Worm (Caenorhabditis elegans) whole organism, L3 larva: Measurements from ENCODE around the gene W04E12.2.
A peak's percentile ranks its signal among the peaks of the same experiment; 100 is the strongest.

ENCODE experiments used
- R02D3.7 ChIP-seq: fragments of 150-350 bp; optimal IDR thresholded peaks from 2 replicates; lab custom pipeline; 2014; ENCODE audit warnings: missing biosample characterization, missing genetic modification characterization
- ZK546.5 ChIP-seq: sonication (generic microtip); optimal IDR thresholded peaks from 2 replicates; lab custom pipeline; 2017; ENCODE audit warnings: missing biosample characterization, missing genetic modification characterization
- aly-2 ChIP-seq: fragments of 150-350 bp; optimal IDR thresholded peaks from 2 replicates; lab custom pipeline; 2014; ENCODE audit warnings: missing biosample characterization, missing genetic modification characterization
- ama-1 ChIP-seq: fragments of 150-350 bp; optimal IDR thresholded peaks from 2 replicates; lab custom pipeline; 2018
- ceh-16 ChIP-seq: sonication (generic microtip); optimal IDR thresholded peaks from 2 replicates; lab custom pipeline; 2017; ENCODE audit warnings: missing biosample characterization, missing genetic modification characterization
- ceh-28 ChIP-seq: fragments of 150-350 bp; optimal IDR thresholded peaks from 2 replicates; lab custom pipeline; 2014; ENCODE audit warnings: missing biosample characterization, missing genetic modification reagents, missing genetic modification characterization
- ceh-82 ChIP-seq: fragments of 150-350 bp; optimal IDR thresholded peaks from 2 replicates; lab custom pipeline; 2014; ENCODE audit warnings: missing biosample characterization, missing genetic modification characterization
- ceh-9 ChIP-seq: sonication (generic microtip); optimal IDR thresholded peaks from 2 replicates; lab custom pipeline; 2018; ENCODE audit warnings: missing biosample characterization, missing genetic modification characterization
- daf-12 ChIP-seq: fragments of 150-350 bp; optimal IDR thresholded peaks from 2 replicates; lab custom pipeline; 2014; ENCODE audit warnings: missing biosample characterization, missing genetic modification reagents, missing genetic modification characterization
- egl-5 ChIP-seq: fragments of 150-350 bp; optimal IDR thresholded peaks from 2 replicates; lab custom pipeline; 2017; ENCODE audit warnings: missing biosample characterization, missing genetic modification reagents, missing genetic modification characterization, inconsistent platforms
- elt-1 ChIP-seq: fragments of 150-350 bp; optimal IDR thresholded peaks from 2 replicates; lab custom pipeline; 2014; ENCODE audit warnings: missing biosample characterization, missing genetic modification characterization
- elt-2 ChIP-seq: sonication (generic microtip); optimal IDR thresholded peaks from 2 replicates; lab custom pipeline; 2016; ENCODE audit warnings: missing genetic modification reagents, mild to moderate bottlenecking, missing genetic modification characterization, missing compliant biosample characterization
- elt-3 ChIP-seq, 3 experiments: fragments of 150-350 bp in 1 of 3; sonication (generic microtip) in 2 of 3; optimal IDR thresholded peaks; 2 replicates in 2 of 3; 4 replicates in 1 of 3; lab custom pipeline; 2014 to 2017; ENCODE audit warnings: missing biosample characterization in 3 of 3, missing genetic modification characterization in 3 of 3
- eor-1 ChIP-seq, 2 experiments: fragments of 150-350 bp; optimal IDR thresholded peaks; 2 replicates each; lab custom pipeline; 2014 to 2018; ENCODE audit warnings: missing biosample characterization in 2 of 2, missing genetic modification characterization in 2 of 2
- hmg-11 ChIP-seq: sonication (generic microtip); optimal IDR thresholded peaks from 2 replicates; lab custom pipeline; 2016; ENCODE audit warnings: missing genetic modification characterization, missing compliant biosample characterization
- jun-1 ChIP-seq: fragments of 150-350 bp; optimal IDR thresholded peaks from 2 replicates; lab custom pipeline; 2014; ENCODE audit warnings: missing biosample characterization, missing genetic modification reagents, missing genetic modification characterization
- lsy-12 ChIP-seq: sonication (generic microtip); optimal IDR thresholded peaks from 2 replicates; lab custom pipeline; 2016; ENCODE audit warnings: mild to moderate bottlenecking, missing genetic modification characterization, missing compliant biosample characterization
- mdl-1 ChIP-seq: fragments of 150-350 bp; optimal IDR thresholded peaks from 2 replicates; lab custom pipeline; 2014; ENCODE audit warnings: missing biosample characterization, missing genetic modification characterization
- mml-1 ChIP-seq: fragments of 150-350 bp; sonication (generic microtip); optimal IDR thresholded peaks from 3 replicates; lab custom pipeline; 2014; ENCODE audit warnings: missing biosample characterization, missing genetic modification characterization
- nhr-11 ChIP-seq: fragments of 150-350 bp; optimal IDR thresholded peaks from 2 replicates; lab custom pipeline; 2014; ENCODE audit warnings: missing biosample characterization, missing genetic modification characterization
- nhr-237 ChIP-seq: fragments of 150-350 bp; optimal IDR thresholded peaks from 2 replicates; lab custom pipeline; 2014; ENCODE audit warnings: missing biosample characterization, missing genetic modification characterization
- nhr-25 ChIP-seq: sonication (generic microtip); optimal IDR thresholded peaks from 2 replicates; lab custom pipeline; 2017; ENCODE audit warnings: missing biosample characterization, missing genetic modification characterization
- nhr-67 ChIP-seq: fragments of 150-350 bp; optimal IDR thresholded peaks from 2 replicates; lab custom pipeline; 2014; ENCODE audit warnings: missing biosample characterization, missing genetic modification characterization
- nhr-76 ChIP-seq: fragments of 150-350 bp; sonication (generic microtip); optimal IDR thresholded peaks from 5 replicates; lab custom pipeline; 2014; ENCODE audit warnings: missing biosample characterization, missing genetic modification characterization
- nhr-77 ChIP-seq: fragments of 150-350 bp; optimal IDR thresholded peaks from 2 replicates; lab custom pipeline; 2014; ENCODE audit warnings: missing biosample characterization, missing genetic modification characterization
- pha-4 ChIP-seq: fragments of 150-350 bp; optimal IDR thresholded peaks from 2 replicates; lab custom pipeline; 2014; ENCODE audit warnings: missing biosample characterization, missing genetic modification reagents, missing genetic modification characterization
- pqm-1 ChIP-seq: fragments of 150-350 bp; optimal IDR thresholded peaks from 2 replicates; lab custom pipeline; 2017; ENCODE audit warnings: missing biosample characterization, missing genetic modification characterization, inconsistent platforms
- sea-2 ChIP-seq: fragments of 150-350 bp; sonication (generic microtip); optimal IDR thresholded peaks from 4 replicates; lab custom pipeline; 2014; ENCODE audit warnings: missing biosample characterization, missing genetic modification reagents, missing genetic modification characterization
- skn-1 ChIP-seq: fragments of 150-350 bp; optimal IDR thresholded peaks from 2 replicates; lab custom pipeline; 2014; ENCODE audit warnings: missing biosample characterization, missing genetic modification characterization
- unc-39 ChIP-seq: sonication (generic microtip); optimal IDR thresholded peaks from 4 replicates; lab custom pipeline; 2017; ENCODE audit warnings: missing biosample characterization, missing genetic modification characterization
- unc-62 ChIP-seq: fragments of 150-350 bp; sonication (generic microtip); optimal IDR thresholded peaks from 4 replicates; lab custom pipeline; 2014; ENCODE audit warnings: missing biosample characterization, missing genetic modification reagents, missing genetic modification characterization
- ztf-11 ChIP-seq: fragments of 150-350 bp; optimal IDR thresholded peaks from 2 replicates; lab custom pipeline; 2014; ENCODE audit warnings: missing biosample characterization, missing genetic modification characterization

The W04E12.2 gene

ce11 chrV:19744210-19744609 is 3.3 kb upstream of the W04E12.2 start:
- TF ChIP-seq pha-4 (tag; lab: Kevin White, UChicago) (no peak), lsy-12 (tag; lab: Kevin White, UChicago) (no peak), ceh-16 (tag; lab: Kevin White, UChicago) (no peak), mdl-1 (tag; lab: Kevin White, UChicago) (no peak), jun-1 (tag; lab: Kevin White, UChicago) (no peak), egl-5 (tag; lab: Kevin White, UChicago) (no peak), elt-2 (tag; lab: Kevin White, UChicago) (no peak), ceh-28 (tag; lab: Kevin White, UChicago) (peak; percentile 85)

DNA sequence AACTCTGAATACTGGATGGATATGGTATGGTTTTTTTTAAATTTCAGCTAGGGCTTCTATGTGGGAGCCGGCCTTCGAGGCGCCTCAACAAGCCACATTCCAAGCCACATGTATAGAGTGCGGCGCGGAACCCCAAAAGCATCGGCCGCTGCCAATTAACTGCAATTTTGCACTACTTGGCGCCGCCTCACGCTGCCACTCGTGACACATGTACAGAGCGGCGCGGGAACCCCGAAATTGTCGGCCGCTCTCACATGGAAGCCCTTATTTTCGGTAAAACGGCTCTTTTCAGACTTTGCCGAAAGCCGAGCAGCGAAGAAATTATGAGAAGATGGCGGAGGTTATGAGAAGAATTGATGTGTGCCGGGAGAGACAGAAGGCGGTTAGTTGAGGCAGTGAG is 2.9 kb upstream of the W04E12.2 start:
- no peak for TF ChIP-seq skn-1
- TF ChIP-seq nhr-237 (tag; lab: Kevin White, UChicago) = no peak

- TF ChIP-seq ceh-28 (tag; lab: Kevin White, UChicago) (no peak), elt-1 (tag; lab: Kevin White, UChicago) (no peak), pqm-1 (tag; lab: Kevin White, UChicago) (no peak), ceh-9 (tag; lab: Kevin White, UChicago) (no peak), aly-2 (tag; lab: Kevin White, UChicago) (no peak), ztf-11 (no peak), lsy-12 (tag; lab: Kevin White, UChicago) (no peak), nhr-11 (no peak), sea-2 (GFP tag; lab: Kevin White, UChicago) (no peak), ZK546.5 (tag; lab: Kevin White, UChicago) (no peak), nhr-237 (tag; lab: Kevin White, UChicago) (no peak), mml-1 (tag; lab: Kevin White, UChicago) (no peak)
- TF ChIP-seq, all 47 proteins: peak for 0
Observed at ce11 chrV:19743305-19743704, 2.4 kb upstream of the W04E12.2 start, which contains the start of gene W04E12.4. W04E12.4 (plus strand) TSS chrV:19743605.

DNA sequence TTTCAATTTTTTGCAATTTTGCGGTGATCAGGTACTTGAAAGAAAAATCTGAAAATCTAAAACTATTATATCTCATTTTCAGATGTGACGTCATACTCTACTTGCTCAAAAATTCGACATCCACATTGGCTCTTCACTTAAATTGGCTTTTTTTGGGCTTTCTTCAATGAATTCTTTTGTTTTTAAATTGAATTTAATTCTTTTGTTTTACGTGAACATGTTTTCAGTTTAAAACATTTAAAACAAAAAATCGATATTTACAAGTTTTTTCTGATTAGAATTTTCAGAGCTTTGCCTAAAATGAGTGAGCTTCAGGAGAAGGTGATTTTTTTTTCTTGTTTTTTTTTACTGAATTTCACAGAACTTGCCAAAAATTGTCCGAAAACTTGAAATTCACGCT is 717 bp upstream of the W04E12.2 start, which contains the start of gene W04E12.3:
Gene W04E12.3, plus strand, starts transcription at position 301 of the 400 bp plus-strand sequence.
- TF ChIP-seq ceh-28 (tag; lab: Kevin White, UChicago) (no peak), nhr-11 (no peak), nhr-76 (tag; lab: Kevin White, UChicago) (no peak), elt-3 (tag; optimal IDR thresholded peaks at IDR 0.05; lab: Kevin White, UChicago) (no peak), ama-1 (lab: Kevin White, UChicago) (no peak), nhr-67 (tag; lab: Kevin White, UChicago) (no peak), ztf-11 (no peak), aly-2 (tag; lab: Kevin White, UChicago) (no peak), unc-62 (GFP tag; lab: Kevin White, UChicago) (no peak), egl-5 (tag; lab: Kevin White, UChicago) (no peak)
- TF ChIP-seq, all 47 proteins: peak for 0

- no peak for TF ChIP-seq skn-1
- TF ChIP-seq ceh-16 (tag; lab: Kevin White, UChicago) = no peak
- no peak for TF ChIP-seq ceh-82
- no peak for TF ChIP-seq hmg-11 (tag; lab: Kevin White, UChicago)
- no peak for TF ChIP-seq egl-5 (tag; lab: Kevin White, UChicago)
- no peak for TF ChIP-seq eor-1 (tag; optimal IDR thresholded peaks at IDR 0.05; lab: Kevin White, UChicago)
- no peak for TF ChIP-seq ztf-11
Observed at ce11 chrV:19738117-19738516, 2.8 kb downstream of the W04E12.2 start, which contains the start of gene fbxa-131. fbxa-131 (plus strand) TSS chrV:19738417.

DNA sequence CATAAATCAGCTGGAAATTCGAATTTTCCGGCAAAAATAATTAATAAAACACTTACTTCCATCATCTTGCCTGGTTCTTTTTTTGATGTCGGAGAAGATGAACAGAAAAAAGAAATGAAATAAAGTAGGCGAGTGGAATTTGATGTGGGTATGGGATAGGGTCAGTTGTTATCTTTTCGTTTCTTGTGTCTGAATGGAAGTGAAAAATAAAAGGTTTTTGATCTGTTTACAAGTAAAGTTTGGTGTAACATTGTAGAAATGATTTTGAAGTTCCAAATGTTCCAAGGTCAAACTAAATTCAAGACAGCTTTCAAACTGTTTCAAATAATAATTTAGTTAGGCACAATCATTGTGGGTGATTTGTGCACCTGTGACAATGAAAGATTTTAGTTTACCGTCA is 3.5 kb downstream of the W04E12.2 start, which contains the start of gene W04E12.7:
Gene W04E12.7, minus strand, starts transcription at position 101 of the 400 bp plus-strand sequence.
- TF ChIP-seq ztf-11 (no peak), R02D3.7 (tag; lab: Kevin White, UChicago) (no peak), nhr-77 (tag; lab: Kevin White, UChicago) (no peak), pha-4 (tag; lab: Kevin White, UChicago) (no peak), egl-5 (tag; lab: Kevin White, UChicago) (no peak), nhr-25 (tag; lab: Kevin White, UChicago) (no peak), unc-39 (no peak), pqm-1 (tag; lab: Kevin White, UChicago) (no peak), ceh-16 (tag; lab: Kevin White, UChicago) (no peak), daf-12 (tag; lab: Kevin White, UChicago) (no peak), elt-3 (tag; optimal IDR thresholded peaks at IDR 0.05; lab: Kevin White, UChicago) (no peak)
